Worm (Caenorhabditis elegans) whole organism, dauer: Measurements from ENCODE around the gene Y40H7A.4.
"Not testable (repeated sequence)": the region's sequence is repeated elsewhere in the genome, so short reads cannot be mapped to it uniquely, and the experiment has no call there.

Experiments used
- unc-62 ChIP-seq: sonication (generic microtip); optimal IDR thresholded peaks from 2 replicates; lab custom pipeline; 2017; ENCODE audit warnings: missing biosample characterization, missing genetic modification reagents, missing genetic modification characterization

Gene Y40H7A.4

ce11 chrIV:15175487-15176128 is at the start of gene Y40H7A.4:
Gene Y40H7A.4 (minus strand): TSS chrIV:15175537.
- TF ChIP-seq unc-62 (GFP tag; lab: Kevin White, UChicago), result no peak

- TF ChIP-seq unc-62 (GFP tag; lab: Kevin White, UChicago), result no peak
Observed at ce11 chrIV:15220253-15220652, 44.9 kb upstream of the Y40H7A.4 start, which contains the start of gene Y40H7A.11. Gene Y40H7A.11 (minus strand): TSS chrIV:15220353.

ce11 chrIV:15215470-15215869 is 40.1 kb upstream of the Y40H7A.4 start, which contains the start of gene Y40H7A.10:
Gene Y40H7A.10 (minus strand): TSS chrIV:15215597.
- TF ChIP-seq unc-62 (GFP tag; lab: Kevin White, UChicago), result no peak

- TF ChIP-seq unc-62 (GFP tag; lab: Kevin White, UChicago), result no peak
Observed at ce11 chrIV:15214694-15215093, 39.4 kb upstream of the Y40H7A.4 start.

ce11 chrIV:15210482-15210881 is 35.1 kb upstream of the Y40H7A.4 start:
- no peak for TF ChIP-seq unc-62 (GFP tag; lab: Kevin White, UChicago)

- TF ChIP-seq unc-62 (GFP tag; lab: Kevin White, UChicago), result no peak
Observed at ce11 chrIV:15206649-15207048, 31.3 kb upstream of the Y40H7A.4 start.

- TF ChIP-seq unc-62 (GFP tag; lab: Kevin White, UChicago), result no peak
Observed at ce11 chrIV:15202923-15203322, 27.6 kb upstream of the Y40H7A.4 start, which contains the start of gene sra-30. Gene sra-30 (minus strand): TSS chrIV:15203023.

- no peak for TF ChIP-seq unc-62 (GFP tag; lab: Kevin White, UChicago)
Observed at ce11 chrIV:15187517-15188181, 12.3 kb upstream of the Y40H7A.4 start.

- TF ChIP-seq unc-62 (GFP tag; lab: Kevin White, UChicago), result no peak
Observed at ce11 chrIV:15179615-15180014, 4.3 kb upstream of the Y40H7A.4 start, which contains the start of gene srd-23. Gene srd-23 (plus strand): TSS chrIV:15179915.

ce11 chrIV:15168442-15168841 is 6.9 kb downstream of the Y40H7A.4 start:
- no peak for TF ChIP-seq unc-62 (GFP tag; lab: Kevin White, UChicago)

- TF ChIP-seq unc-62 (GFP tag; lab: Kevin White, UChicago), result no peak
Observed at ce11 chrIV:15165602-15166001, 9.7 kb downstream of the Y40H7A.4 start.

- no peak for TF ChIP-seq unc-62 (GFP tag; lab: Kevin White, UChicago)
Observed at ce11 chrIV:15147104-15147503, 28.2 kb downstream of the Y40H7A.4 start, which contains the start of gene str-78. Gene str-78 (minus strand): TSS chrIV:15147204.

- no peak for TF ChIP-seq unc-62 (GFP tag; lab: Kevin White, UChicago)
Observed at ce11 chrIV:15140832-15141231, 34.5 kb downstream of the Y40H7A.4 start, which contains the start of gene srg-51. Gene srg-51 (minus strand): TSS chrIV:15140932.

ce11 chrIV:15133899-15134298 is 41.4 kb downstream of the Y40H7A.4 start, which contains the start of gene M199.8:
Gene M199.8 (minus strand): TSS chrIV:15133999.
- not testable (repeated sequence) for TF ChIP-seq unc-62 (GFP tag; lab: Kevin White, UChicago)

- no peak for TF ChIP-seq unc-62 (GFP tag; lab: Kevin White, UChicago)
Observed at ce11 chrIV:15131697-15132096, 43.6 kb downstream of the Y40H7A.4 start, which contains the start of gene col-135. Gene col-135 (minus strand): TSS chrIV:15131797.

ce11 chrIV:15127731-15128130 is 47.6 kb downstream of the Y40H7A.4 start, which contains the start of gene M199.9:
Gene M199.9 (minus strand): TSS chrIV:15127831.
- TF ChIP-seq unc-62 (GFP tag; lab: Kevin White, UChicago), result no peak
